Worm (Caenorhabditis elegans) whole organism, L4/young adult: Measurements from ENCODE around the gene sup-9.

Experiments
- W03F9.2 ChIP-seq: fragments of 150-350 bp; optimal IDR thresholded peaks from 2 replicates; lab custom pipeline; 2014; ENCODE audit warnings: missing biosample characterization, missing genetic modification characterization
- him-1 ChIP-seq: sonication (generic microtip); optimal IDR thresholded peaks from 2 replicates; lab custom pipeline; 2016; ENCODE audit warnings: missing genotype, missing genetic modification reagents, missing genetic modification characterization, missing compliant biosample characterization

- TF ChIP-seq him-1 = no peak
- TF ChIP-seq W03F9.2 (tag; lab: Kevin White, UChicago) = no peak
Measured at ce11 chrII:2656606-2657005, 30.2 kb downstream of the sup-9 start, which contains the start of gene sri-47.
